Fruit fly (Drosophila melanogaster): Measurements from ENCODE around the gene dnt.

DNA sequence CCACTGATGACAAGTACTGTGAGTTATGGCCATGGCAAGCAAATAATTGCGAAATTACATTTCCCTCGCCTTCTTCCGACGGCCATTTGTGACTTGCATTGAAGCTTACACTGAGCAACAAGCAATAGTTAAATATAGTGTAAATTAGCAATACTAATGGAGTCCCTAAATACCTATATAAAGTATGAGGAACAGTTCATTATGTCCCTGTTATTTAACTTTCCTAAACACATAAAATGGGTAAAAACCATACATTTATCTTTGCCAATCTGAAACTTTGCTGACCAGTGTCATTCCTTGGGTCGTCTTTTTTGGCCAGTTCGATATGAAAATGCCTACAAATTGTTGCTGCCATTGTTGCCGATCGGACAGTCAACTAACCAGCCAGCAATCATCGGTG, 37.6 kb downstream of the dnt start:
- TF ChIP-seq CG16779 (tag; optimal IDR thresholded peaks at IDR 0.05) (no peak), CG6792 (GFP tag; optimal IDR thresholded peaks at IDR 0.05) (peak; percentile 43), CG32006 (GFP tag; optimal IDR thresholded peaks at IDR 0.05) (peak; percentile 85), Sox102F (GFP tag; optimal IDR thresholded peaks at IDR 0.05) (peak; percentile 12), Hr4 (GFP tag; optimal IDR thresholded peaks at IDR 0.05) (peak; percentile 86), topi (GFP tag; optimal IDR thresholded peaks at IDR 0.05) (peak; percentile 59), ss (GFP tag; optimal IDR thresholded peaks at IDR 0.05) (peak in 1 of 2 experiments; percentile 23), Hr38 (GFP tag; optimal IDR thresholded peaks at IDR 0.05) (no peak), cyc (GFP tag; optimal IDR thresholded peaks at IDR 0.05) (peak; percentile 49), fkh (GFP tag; optimal IDR thresholded peaks at IDR 0.05) (no peak)
